Fruit fly (Drosophila melanogaster): ENCODE results near the gene PolD1.

The PolD1 gene

DNA sequence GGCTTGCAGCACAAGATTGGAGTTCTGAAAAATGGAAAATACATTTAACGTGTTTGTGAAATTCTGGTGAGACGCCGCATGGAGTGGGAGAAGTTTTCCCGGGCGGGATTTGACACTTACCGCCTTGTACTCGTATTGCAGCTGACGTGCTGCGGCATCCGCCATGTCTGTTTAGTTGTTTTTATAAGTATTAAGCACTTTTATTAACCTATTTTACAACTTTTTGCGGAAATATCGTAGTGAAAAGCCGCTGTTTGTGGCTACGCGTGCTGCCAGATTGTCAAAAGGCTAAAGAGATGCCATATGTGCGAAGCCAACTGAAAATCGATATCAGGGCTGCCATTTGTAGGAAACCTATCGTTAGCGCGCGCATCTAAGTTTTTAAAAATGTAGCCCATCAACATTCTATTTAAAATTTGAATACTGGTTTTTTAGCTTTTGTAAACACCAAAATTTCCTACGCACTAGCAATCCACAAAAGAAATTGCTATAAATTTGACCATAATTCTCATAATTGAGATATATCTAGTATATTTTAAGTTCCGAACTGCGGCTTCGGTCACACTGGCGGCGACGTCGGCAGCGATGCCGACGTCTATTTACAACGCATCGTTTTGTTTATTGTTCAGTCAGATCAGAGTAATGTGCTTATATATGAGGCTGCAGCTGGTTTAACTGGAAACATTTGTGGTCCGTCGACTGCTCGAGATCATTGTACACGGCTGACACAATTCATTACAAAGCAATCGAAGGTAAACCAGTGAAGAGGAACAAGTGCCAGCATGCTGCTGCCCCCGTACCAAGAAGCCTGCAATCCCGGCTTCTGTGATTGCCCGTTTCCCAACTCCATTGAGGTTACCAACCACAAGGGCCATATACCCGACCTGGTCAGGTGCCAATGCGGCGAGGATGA is 19.8 kb downstream of the PolD1 start, which contains the start of the genes Brr2 and CG10516 (continued):
- no peak for TF ChIP-seq pfk (GFP tag; optimal IDR thresholded peaks at IDR 0.05)
- peak; percentile 73 for TF ChIP-seq gfzf (GFP tag; optimal IDR thresholded peaks at IDR 0.05)
- TF ChIP-seq pho (GFP tag; optimal IDR thresholded peaks at IDR 0.05), result no peak
- no peak for TF ChIP-seq CG1233 (GFP tag; optimal IDR thresholded peaks at IDR 0.05)
- TF ChIP-seq CG12942 (GFP tag; optimal IDR thresholded peaks at IDR 0.05), result no peak
- no peak for TF ChIP-seq CG10366 (GFP tag; IDR thresholded peaks at IDR 0.05)
- no peak for TF ChIP-seq sens (GFP tag)
- no peak for TF ChIP-seq cato (GFP tag; optimal IDR thresholded peaks at IDR 0.05; ENCODE audit: borderline replicate concordance)
- no peak for TF ChIP-seq CG9215 (GFP tag; IDR thresholded peaks at IDR 0.05)
- TF ChIP-seq Chrac-16 (GFP tag; optimal IDR thresholded peaks at IDR 0.05), result no peak
- TF ChIP-seq CG9437 (GFP tag; optimal IDR thresholded peaks at IDR 0.05), result peak; percentile 7
- no peak for TF ChIP-seq Hr78 (GFP tag; optimal IDR thresholded peaks at IDR 0.05)
- TF ChIP-seq aop (GFP tag; IDR thresholded peaks at IDR 0.05), result no peak
- peak; percentile 23 for TF ChIP-seq CG8924 (tag; optimal IDR thresholded peaks at IDR 0.05)
- TF ChIP-seq dati (GFP tag; IDR thresholded peaks at IDR 0.05), result no peak
- TF ChIP-seq CG10565 (GFP tag; optimal IDR thresholded peaks at IDR 0.05), result no peak
- TF ChIP-seq trem (tag; optimal IDR thresholded peaks at IDR 0.05), result peak; percentile 84
- TF ChIP-seq Lim3 (GFP tag; IDR thresholded peaks at IDR 0.05), result no peak
- TF ChIP-seq Opbp (GFP tag; IDR thresholded peaks at IDR 0.05; ENCODE audit: partially characterized antibody), result no peak
- TF ChIP-seq wdn (GFP tag; IDR thresholded peaks at IDR 0.05), result no peak
- TF ChIP-seq CG15696 (tag; optimal IDR thresholded peaks at IDR 0.05), result peak; percentile 29
- no peak for TF ChIP-seq CG12769 (tag; optimal IDR thresholded peaks at IDR 0.05)
- no peak for TF ChIP-seq CG10209 (GFP tag; optimal IDR thresholded peaks at IDR 0.05)
- no peak for TF ChIP-seq shn (GFP tag; optimal IDR thresholded peaks at IDR 0.05)
- TF ChIP-seq ranshi (GFP tag; IDR thresholded peaks at IDR 0.05), result no peak
- TF ChIP-seq Mad (GFP tag; optimal IDR thresholded peaks at IDR 0.05), result peak; percentile 35
- TF ChIP-seq CG32772 (GFP tag; IDR thresholded peaks at IDR 0.05), result no peak
- peak; percentile 13 for TF ChIP-seq Six4 (GFP tag; optimal IDR thresholded peaks at IDR 0.05)
- TF ChIP-seq gt (GFP tag; IDR thresholded peaks at IDR 0.05), result no peak
- TF ChIP-seq CG18599 (GFP tag; optimal IDR thresholded peaks at IDR 0.05), result no peak
- no peak for TF ChIP-seq peb (GFP tag; IDR thresholded peaks at IDR 0.05)
- no peak for TF ChIP-seq da (GFP tag; optimal IDR thresholded peaks at IDR 0.05)
- TF ChIP-seq odd (GFP tag; optimal IDR thresholded peaks at IDR 0.05), result no peak
- no peak for TF ChIP-seq tup (GFP tag; optimal IDR thresholded peaks at IDR 0.05)
- peak; percentile 34 for TF ChIP-seq Scr (GFP tag; IDR thresholded peaks at IDR 0.05; ENCODE audit: partially characterized antibody)
- TF ChIP-seq Taf1 (GFP tag; IDR thresholded peaks at IDR 0.05), result no peak
- TF ChIP-seq repo (GFP tag; optimal IDR thresholded peaks at IDR 0.05), result no peak
- peak; percentile 70 for TF ChIP-seq CG15514 (GFP tag; optimal IDR thresholded peaks at IDR 0.05)
- TF ChIP-seq croc (GFP tag; conservative IDR thresholded peaks at IDR 0.05), result no peak
- no peak for TF ChIP-seq vvl (GFP tag; IDR thresholded peaks at IDR 0.05)
- TF ChIP-seq mld (GFP tag; IDR thresholded peaks at IDR 0.05; ENCODE audit: partially characterized antibody), result no peak
- TF ChIP-seq mirr (GFP tag; optimal IDR thresholded peaks at IDR 0.05), result no peak
- TF ChIP-seq zfh1 (GFP tag; IDR thresholded peaks at IDR 0.05), result no peak
- no peak for TF ChIP-seq CG6654 (GFP tag; optimal IDR thresholded peaks at IDR 0.05)
- peak; percentile 94 for TF ChIP-seq CG9797 (GFP tag; optimal IDR thresholded peaks at IDR 0.05)
- TF ChIP-seq unc-4 (GFP tag; IDR thresholded peaks at IDR 0.05; ENCODE audit: partially characterized antibody), result peak; percentile 38; the same call in 1 of the 2 replicates
- no peak for TF ChIP-seq Ssrp (tag; optimal IDR thresholded peaks at IDR 0.05)
- no peak for TF ChIP-seq Asciz (GFP tag; optimal IDR thresholded peaks at IDR 0.05)
- no peak for TF ChIP-seq CG6689 (GFP tag; IDR thresholded peaks at IDR 0.05)
